Worm (Caenorhabditis elegans): ENCODE measurements around the gene pir-2.
"Not testable (repeated sequence)": the region's sequence is repeated elsewhere in the genome, so short reads cannot be mapped to it uniquely, and the experiment has no call there.

pir-2 gene

ce11 chrIII:9442846-9443245, 588 bp downstream of the pir-2 start:
- no peak for TF ChIP-seq ztf-29 (GFP tag; IDR thresholded peaks at IDR 0.05)
- no peak for TF ChIP-seq klf-2 (GFP tag; conservative IDR thresholded peaks at IDR 0.05)
- TF ChIP-seq tab-1 (GFP tag; IDR thresholded peaks at IDR 0.05), result no peak
- TF ChIP-seq med-1 (GFP tag; optimal IDR thresholded peaks at IDR 0.05; ENCODE audit: insufficient read depth), result no peak
- no peak for TF ChIP-seq cog-1 (tag; optimal IDR thresholded peaks at IDR 0.05)
- TF ChIP-seq T22C8.4 (GFP tag; IDR thresholded peaks at IDR 0.05), result no peak
- no peak for TF ChIP-seq flt-1 (GFP tag; IDR thresholded peaks at IDR 0.05)
- TF ChIP-seq ref-1 (GFP tag; conservative IDR thresholded peaks at IDR 0.05), result no peak
- no peak for TF ChIP-seq ztf-23 (GFP tag; IDR thresholded peaks at IDR 0.05)

ce11 chrIII:9441133-9441532, 2.3 kb downstream of the pir-2 start, which contains the start of gene emb-30:
emb-30 (minus strand) TSS chrIII:9441460.
- TF ChIP-seq T22C8.4 (GFP tag; IDR thresholded peaks at IDR 0.05) (no peak), flt-1 (GFP tag; IDR thresholded peaks at IDR 0.05) (0 out of 2 replicates have a peak, but pooled peaks have one; percentile 13)

- TF ChIP-seq T22C8.4 (GFP tag; IDR thresholded peaks at IDR 0.05) (no peak), ref-1 (GFP tag; conservative IDR thresholded peaks at IDR 0.05) (no peak), med-1 (GFP tag; optimal IDR thresholded peaks at IDR 0.05; ENCODE audit: insufficient read depth) (no peak), tab-1 (GFP tag; IDR thresholded peaks at IDR 0.05) (no peak), klf-2 (GFP tag; conservative IDR thresholded peaks at IDR 0.05) (no peak), cog-1 (tag; optimal IDR thresholded peaks at IDR 0.05) (no peak), ztf-29 (GFP tag; IDR thresholded peaks at IDR 0.05) (no peak), flt-1 (GFP tag; IDR thresholded peaks at IDR 0.05) (no peak), ztf-23 (GFP tag; IDR thresholded peaks at IDR 0.05) (no peak)
These were observed 4.0 kb downstream of the pir-2 start, which contains the start of gene F54C8.1 for ce11 chrIII:9439399-9439798. F54C8.1 (plus strand) TSS chrIII:9439699.

ce11 chrIII:9434999-9435398, 8.4 kb downstream of the pir-2 start:
- no peak for TF ChIP-seq cog-1 (tag; optimal IDR thresholded peaks at IDR 0.05)
- no peak for TF ChIP-seq ref-1 (GFP tag; conservative IDR thresholded peaks at IDR 0.05)
- TF ChIP-seq flt-1 (GFP tag; IDR thresholded peaks at IDR 0.05), result no peak
- TF ChIP-seq klf-2 (GFP tag; conservative IDR thresholded peaks at IDR 0.05), result no peak

ce11 chrIII:9433576-9434107, 9.8 kb downstream of the pir-2 start, which contains the start of gene cpar-1:
cpar-1 (plus strand) TSS chrIII:9434057.
- TF ChIP-seq ztf-23 (GFP tag; IDR thresholded peaks at IDR 0.05), result no peak
- no peak for TF ChIP-seq med-1 (GFP tag; optimal IDR thresholded peaks at IDR 0.05; ENCODE audit: insufficient read depth)
- TF ChIP-seq ztf-29 (GFP tag; IDR thresholded peaks at IDR 0.05), result no peak

- TF ChIP-seq tab-1 (GFP tag; IDR thresholded peaks at IDR 0.05), result no peak
- TF ChIP-seq med-1 (GFP tag; optimal IDR thresholded peaks at IDR 0.05; ENCODE audit: insufficient read depth), result no peak
- TF ChIP-seq klf-2 (GFP tag; conservative IDR thresholded peaks at IDR 0.05), result no peak
These were observed 17.1 kb downstream of the pir-2 start, which contains the start of gene T26G10.5 for ce11 chrIII:9426301-9426700. T26G10.5 (minus strand) TSS chrIII:9426401.

ce11 chrIII:9420231-9420630, 23.2 kb downstream of the pir-2 start, which contains the start of gene T26G10.4:
T26G10.4 (plus strand) TSS chrIII:9420531.
- not testable (repeated sequence) for TF ChIP-seq ztf-23 (GFP tag; IDR thresholded peaks at IDR 0.05); tab-1 (GFP tag; IDR thresholded peaks at IDR 0.05); ref-1 (GFP tag; conservative IDR thresholded peaks at IDR 0.05)

- TF ChIP-seq ztf-29 (GFP tag; IDR thresholded peaks at IDR 0.05), result no peak
- TF ChIP-seq tab-1 (GFP tag; IDR thresholded peaks at IDR 0.05), result no peak
- TF ChIP-seq ref-1 (GFP tag; conservative IDR thresholded peaks at IDR 0.05), result no peak
- TF ChIP-seq med-1 (GFP tag; optimal IDR thresholded peaks at IDR 0.05; ENCODE audit: insufficient read depth), result no peak
- TF ChIP-seq ztf-23 (GFP tag; IDR thresholded peaks at IDR 0.05), result no peak
- no peak for TF ChIP-seq T22C8.4 (GFP tag; IDR thresholded peaks at IDR 0.05)
- TF ChIP-seq flt-1 (GFP tag; IDR thresholded peaks at IDR 0.05), result no peak
- TF ChIP-seq klf-2 (GFP tag; conservative IDR thresholded peaks at IDR 0.05), result no peak
- TF ChIP-seq cog-1 (tag; optimal IDR thresholded peaks at IDR 0.05), result no peak
These were observed 30.1 kb downstream of the pir-2 start, which contains the start of gene T26G10.3 for ce11 chrIII:9413340-9413739. T26G10.3 (minus strand) TSS chrIII:9413440.

ce11 chrIII:9408304-9408703, 35.1 kb downstream of the pir-2 start:
- TF ChIP-seq tab-1 (GFP tag; IDR thresholded peaks at IDR 0.05), result 0 out of 2 replicates have a peak, but pooled peaks have one; percentile 45

ce11 chrIII:9406600-9406999, 36.8 kb downstream of the pir-2 start, which contains the start of gene T26G10.1:
T26G10.1 (minus strand) TSS chrIII:9406641.
- TF ChIP-seq ztf-29 (GFP tag; IDR thresholded peaks at IDR 0.05) (no peak), ztf-23 (GFP tag; IDR thresholded peaks at IDR 0.05) (peak; percentile 47; the same call in 1 of the 2 replicates)

- TF ChIP-seq ztf-23 (GFP tag; IDR thresholded peaks at IDR 0.05) (no peak), T22C8.4 (GFP tag; IDR thresholded peaks at IDR 0.05) (no peak), flt-1 (GFP tag; IDR thresholded peaks at IDR 0.05) (no peak), klf-2 (GFP tag; conservative IDR thresholded peaks at IDR 0.05) (no peak), ztf-29 (GFP tag; IDR thresholded peaks at IDR 0.05) (no peak), tab-1 (GFP tag; IDR thresholded peaks at IDR 0.05) (no peak), ref-1 (GFP tag; conservative IDR thresholded peaks at IDR 0.05) (no peak), med-1 (GFP tag; optimal IDR thresholded peaks at IDR 0.05; ENCODE audit: insufficient read depth) (no peak), cog-1 (tag; optimal IDR thresholded peaks at IDR 0.05) (no peak)
These were observed 42.4 kb downstream of the pir-2 start, which contains the start of gene nlp-48 for ce11 chrIII:9401036-9401435. nlp-48 (minus strand) TSS chrIII:9401136.
